Fruit fly (Drosophila melanogaster): ENCODE measurements around the gene CG1571.
A peak's percentile ranks its signal among the peaks of the same experiment; 100 is the strongest.

CG1571 gene

dm6 chrX:8126149-8126548 lies 50.5 kb downstream of the CG1571 start (continued):
- TF ChIP-seq CG8290 (GFP tag; optimal IDR thresholded peaks at IDR 0.05), result peak; percentile 7
- peak in 1 of 2 experiments; percentile 53 for TF ChIP-seq CG8290 (tag; optimal IDR thresholded peaks at IDR 0.05)
- no peak for TF ChIP-seq slou (GFP tag; optimal IDR thresholded peaks at IDR 0.05)
- peak; percentile 18 for TF ChIP-seq bcd (GFP tag; optimal IDR thresholded peaks at IDR 0.05)
- TF ChIP-seq gce (GFP tag; IDR thresholded peaks at IDR 0.05), result peak; percentile 61; the same call in 1 of the 3 replicates
- TF ChIP-seq CG12659 (GFP tag; optimal IDR thresholded peaks at IDR 0.05), result peak; percentile 11
- TF ChIP-seq Eip74EF (GFP tag; optimal IDR thresholded peaks at IDR 0.05), result peak in 1 of 2 experiments; percentile 43
- TF ChIP-seq CG34376 (GFP tag; optimal IDR thresholded peaks at IDR 0.05), result no peak
- TF ChIP-seq CG11398 (GFP tag; optimal IDR thresholded peaks at IDR 0.05), result no peak
- peak; percentile 93 for TF ChIP-seq sens (GFP tag)
- TF ChIP-seq Doc2 (GFP tag; IDR thresholded peaks at IDR 0.05), result no peak
- TF ChIP-seq CG34422 (GFP tag; IDR thresholded peaks at IDR 0.05), result peak; percentile 70; the same call in 2 of the 3 replicates
- peak; percentile 56 for TF ChIP-seq zen (tag; optimal IDR thresholded peaks at IDR 0.05)
- peak; percentile 80 for TF ChIP-seq CG18262 (tag; optimal IDR thresholded peaks at IDR 0.05)
- no peak for TF ChIP-seq CG14860 (GFP tag; IDR thresholded peaks at IDR 0.05; ENCODE audit: partially characterized antibody)
- peak; percentile 35 for TF ChIP-seq Camta (GFP tag; optimal IDR thresholded peaks at IDR 0.05)
- peak; percentile 75 for TF ChIP-seq gsb-n (tag; optimal IDR thresholded peaks at IDR 0.05)
- peak; percentile 46; the same call in 1 of the 2 replicates for TF ChIP-seq CG14441 (GFP tag; IDR thresholded peaks at IDR 0.05)
- TF ChIP-seq Nf-YA (GFP tag; IDR thresholded peaks at IDR 0.05), result no peak
- no peak for TF ChIP-seq MESR4 (GFP tag; optimal IDR thresholded peaks at IDR 0.05)
- peak; percentile 57 for TF ChIP-seq sens-2 (GFP tag; IDR thresholded peaks at IDR 0.05)
- no peak for TF ChIP-seq insv (GFP tag; optimal IDR thresholded peaks at IDR 0.05)
- peak; percentile 64 for TF ChIP-seq CG2678 (tag; optimal IDR thresholded peaks at IDR 0.05)
- TF ChIP-seq CG12769 (tag; optimal IDR thresholded peaks at IDR 0.05), result peak; percentile 32
- TF ChIP-seq ash1 (GFP tag; optimal IDR thresholded peaks at IDR 0.05), result no peak
- TF ChIP-seq CG12299 (tag; optimal IDR thresholded peaks at IDR 0.05), result no peak
- peak; percentile 52 for TF ChIP-seq Hr3 (GFP tag; optimal IDR thresholded peaks at IDR 0.05)
- peak; percentile 25 for TF ChIP-seq CG12236 (GFP tag; optimal IDR thresholded peaks at IDR 0.05)
- no peak for TF ChIP-seq Stat92E (GFP tag; optimal IDR thresholded peaks at IDR 0.05)
